Fruit fly (Drosophila melanogaster): ENCODE measurements around the gene alpha-Man-IIa.

The alpha-Man-IIa gene

dm6 chr3R:9376789-9377188 is 35.6 kb upstream of the alpha-Man-IIa start:
- no peak for TF ChIP-seq CG2129 (GFP tag; IDR thresholded peaks at IDR 0.05; ENCODE audit: partially characterized antibody)
- peak in 1 of 2 experiments; percentile 56 for TF ChIP-seq Pdp1 (GFP tag; optimal IDR thresholded peaks at IDR 0.05)
- TF ChIP-seq h (optimal IDR thresholded peaks at IDR 0.05): no peak
- peak; percentile 66 for TF ChIP-seq run (tag; optimal IDR thresholded peaks at IDR 0.05)
- TF ChIP-seq vvl (GFP tag; IDR thresholded peaks at IDR 0.05): peak; percentile 61; the same call in 1 of the 2 replicates
- TF ChIP-seq hkb (optimal IDR thresholded peaks at IDR 0.05): peak; percentile 11
- no peak for TF ChIP-seq hkb (GFP tag; IDR thresholded peaks at IDR 0.05)
- TF ChIP-seq oc (tag; optimal IDR thresholded peaks at IDR 0.05): peak; percentile 46

DNA sequence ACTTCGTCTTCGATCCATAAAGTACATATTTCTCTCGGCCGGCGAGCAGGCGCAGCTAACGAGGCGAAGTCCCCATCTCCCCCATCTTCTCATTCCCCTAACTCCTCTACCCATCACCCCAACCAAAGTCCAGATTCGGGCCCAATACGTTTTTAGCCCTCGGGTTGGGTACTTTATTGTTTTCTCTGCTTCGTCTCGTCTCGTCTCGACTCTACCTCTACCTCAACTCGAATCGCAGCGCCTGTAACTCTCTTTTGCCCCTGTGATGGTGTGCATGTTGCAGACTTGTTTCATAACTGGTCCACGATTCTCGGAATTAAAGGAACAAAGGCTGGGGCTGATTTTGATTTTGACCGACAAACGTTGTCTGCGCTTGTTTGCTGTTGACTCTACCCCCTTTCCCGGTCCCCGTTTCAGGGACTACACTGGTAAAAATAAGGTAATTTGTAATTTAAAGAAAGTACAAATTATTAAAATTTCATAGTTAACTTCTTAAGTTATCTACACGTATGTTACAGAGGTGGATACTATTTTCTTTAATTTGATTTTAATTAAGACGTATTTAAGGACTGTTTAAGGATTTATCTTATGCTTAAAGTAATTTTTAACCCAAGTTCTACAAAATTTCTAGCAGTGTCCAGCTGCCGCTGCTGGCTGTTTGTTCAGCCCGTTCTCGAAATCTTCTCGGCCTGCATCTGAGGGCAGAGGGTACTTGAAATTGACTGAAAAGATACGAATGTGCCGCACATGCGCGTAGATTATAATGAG is 33.5 kb upstream of the alpha-Man-IIa start:
- TF ChIP-seq br (optimal IDR thresholded peaks at IDR 0.05) (no peak), Atf-2 (GFP tag; optimal IDR thresholded peaks at IDR 0.05) (no peak), tna (GFP tag; IDR thresholded peaks at IDR 0.05; ENCODE audit: partially characterized antibody) (no peak), Ets97D (GFP tag; optimal IDR thresholded peaks at IDR 0.05) (no peak), ftz-f1 (GFP tag; optimal IDR thresholded peaks at IDR 0.05) (no peak), Sry-δ (GFP tag; optimal IDR thresholded peaks at IDR 0.05) (no peak), dmrt11E (tag; optimal IDR thresholded peaks at IDR 0.05) (peak; percentile 93), al (GFP tag; IDR thresholded peaks at IDR 0.05) (no peak), pros (GFP tag; optimal IDR thresholded peaks at IDR 0.05) (peak; percentile 23), amos (GFP tag; IDR thresholded peaks at IDR 0.05; ENCODE audit: partially characterized antibody) (no peak), seq (GFP tag; IDR thresholded peaks at IDR 0.05) (no peak), Gug (GFP tag; IDR thresholded peaks at IDR 0.05) (no peak), ash1 (GFP tag; optimal IDR thresholded peaks at IDR 0.05) (no peak), jing (GFP tag; optimal IDR thresholded peaks at IDR 0.05) (no peak), CG10979 (tag; optimal IDR thresholded peaks at IDR 0.05) (peak; percentile 87), CG42726 (GFP tag; IDR thresholded peaks at IDR 0.05; ENCODE audit: partially characterized antibody) (no peak), chif (GFP tag; optimal IDR thresholded peaks at IDR 0.05) (no peak), CG31365 (tag; optimal IDR thresholded peaks at IDR 0.05) (no peak), ERR (GFP tag; optimal IDR thresholded peaks at IDR 0.05) (no peak), D (optimal IDR thresholded peaks at IDR 0.05) (no peak), D (GFP tag; optimal IDR thresholded peaks at IDR 0.05) (peak; percentile 74), Antp (GFP tag; optimal IDR thresholded peaks at IDR 0.05) (no peak), Max (GFP tag; optimal IDR thresholded peaks at IDR 0.05) (peak; percentile 24), p53 (GFP tag; optimal IDR thresholded peaks at IDR 0.05) (no peak), Bgb (GFP tag; IDR thresholded peaks at IDR 0.05; ENCODE audit: partially characterized antibody) (no peak), Lim3 (GFP tag; IDR thresholded peaks at IDR 0.05) (no peak), CG43689 (GFP tag; IDR thresholded peaks at IDR 0.05) (no peak), Jarid2 (GFP tag; optimal IDR thresholded peaks at IDR 0.05) (peak; percentile 16), CG9876 (GFP tag; optimal IDR thresholded peaks at IDR 0.05) (no peak), CG34422 (GFP tag; IDR thresholded peaks at IDR 0.05) (no peak), CG17802 (tag; optimal IDR thresholded peaks at IDR 0.05) (peak; percentile 24), Stat92E (GFP tag; optimal IDR thresholded peaks at IDR 0.05) (peak in 1 of 3 experiments; percentile 99), Hmx (GFP tag; optimal IDR thresholded peaks at IDR 0.05) (no peak), pan (optimal IDR thresholded peaks at IDR 0.05) (no peak), pan (GFP tag; optimal IDR thresholded peaks at IDR 0.05 in 1 of 2, IDR thresholded peaks at IDR 0.05 in 1 of 2) (peak in 1 of 2 experiments; percentile 20), trh (GFP tag; optimal IDR thresholded peaks at IDR 0.05) (peak; percentile 1), pum (GFP tag; optimal IDR thresholded peaks at IDR 0.05) (peak; percentile 26), pnt (GFP tag; optimal IDR thresholded peaks at IDR 0.05) (no peak), Myb (GFP tag; optimal IDR thresholded peaks at IDR 0.05) (no peak), CG10274 (GFP tag; optimal IDR thresholded peaks at IDR 0.05) (no peak), twi (tag; optimal IDR thresholded peaks at IDR 0.05) (peak; percentile 69), fd96Cb (tag; optimal IDR thresholded peaks at IDR 0.05) (peak; percentile 70)
